Fruit fly (Drosophila melanogaster): ENCODE data around the gene GATAd.

DNA sequence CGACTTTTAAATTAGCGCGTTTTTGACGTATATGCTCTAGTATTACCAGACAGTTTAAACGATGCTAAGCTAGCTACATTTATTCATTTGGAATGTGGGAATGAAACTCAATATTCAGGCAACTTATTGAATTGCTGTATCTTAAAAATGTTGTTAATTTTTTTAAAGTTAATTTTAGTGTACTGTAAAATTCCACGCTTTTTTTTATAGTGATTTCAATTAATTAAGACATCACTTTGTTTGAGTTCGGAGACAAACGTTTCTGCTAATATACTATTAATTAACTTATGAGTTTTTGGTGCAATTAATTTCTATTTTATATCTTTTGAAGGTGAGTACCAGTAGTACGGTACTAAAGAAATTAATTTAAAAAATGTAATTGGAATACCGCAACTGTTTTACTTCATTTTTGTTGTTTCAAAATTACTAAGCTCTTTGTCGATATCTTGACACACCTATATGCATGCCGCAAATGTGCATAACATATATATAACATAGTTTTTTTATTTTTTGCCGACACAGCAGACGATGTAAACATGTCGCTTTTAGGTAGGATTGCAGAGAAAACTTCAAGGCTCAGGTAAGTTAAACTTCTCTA, 52.8 kb downstream of the GATAd start, which contains the start of the genes Cdk1 and mRpS7:
- TF ChIP-seq prd (optimal IDR thresholded peaks at IDR 0.05) = no peak
- TF ChIP-seq prd (GFP tag; IDR thresholded peaks at IDR 0.05) = peak; percentile 81
- peak; percentile 65 for TF ChIP-seq sug (tag; optimal IDR thresholded peaks at IDR 0.05)
- TF ChIP-seq psq (GFP tag; optimal IDR thresholded peaks at IDR 0.05) = no peak
- no peak for TF ChIP-seq bowl (GFP tag; IDR thresholded peaks at IDR 0.05)
- no peak for TF ChIP-seq CG16779 (GFP tag; IDR thresholded peaks at IDR 0.05)

Data from whole organism, embryonic.